Worm (Caenorhabditis elegans) whole organism, midembryonic: ENCODE measurements around the gene idpc-6.

Experiments
- flt-1 ChIP-seq: fragments of 200-800 bp; sonication (Bioruptor generic); IDR thresholded peaks from 2 replicates; pipeline ENCODE4 v1.3.6; 2022; ENCODE audit warnings: missing genetic modification characterization, missing compliant biosample characterization
- ref-1 ChIP-seq: fragments of 200-800 bp; sonication (Bioruptor generic); conservative IDR thresholded peaks from 2 replicates; pipeline ENCODE4 v1.3.6; 2022; ENCODE audit warnings: missing genetic modification reagents, missing genetic modification characterization, missing compliant biosample characterization
- tab-1 ChIP-seq: fragments of 200-800 bp; sonication (Bioruptor generic); IDR thresholded peaks from 2 replicates; pipeline ENCODE4 v1.3.6; 2022; ENCODE audit warnings: missing genetic modification characterization, missing compliant biosample characterization
- ztf-23 ChIP-seq: fragments of 200-800 bp; sonication (Bioruptor generic); IDR thresholded peaks from 2 replicates; pipeline ENCODE4 v1.3.6; 2022; ENCODE audit warnings: missing genetic modification reagents, missing genetic modification characterization, missing compliant biosample characterization
- ztf-29 ChIP-seq: fragments of 200-800 bp; sonication (Bioruptor generic); IDR thresholded peaks from 2 replicates; pipeline ENCODE4 v1.3.6; 2022; ENCODE audit warnings: missing genetic modification reagents, missing genetic modification characterization, missing compliant biosample characterization

- no peak for TF ChIP-seq tab-1
- TF ChIP-seq flt-1 (GFP tag; lab: Robert Waterston, UW): no peak
- no peak for TF ChIP-seq ref-1 (GFP tag; lab: Robert Waterston, UW)
- TF ChIP-seq ztf-29 (GFP tag; lab: Robert Waterston, UW): no peak
- no peak for TF ChIP-seq ztf-23 (GFP tag; lab: Robert Waterston, UW)
Measured at ce11 chrV:9576991-9577390, 43.0 kb upstream of the idpc-6 start, which contains the start of gene F25B3.2.
